Worm (Caenorhabditis elegans) whole organism, late embryonic: ENCODE measurements around the gene srxa-6.
A peak's percentile ranks its signal among the peaks of the same experiment; 100 is the strongest.

Experiments used
- C08G9.2 ChIP-seq: sonication (generic microtip); optimal IDR thresholded peaks from 2 replicates; lab custom pipeline; 2016; ENCODE audit warnings: mild to moderate bottlenecking, missing genetic modification characterization, moderate library complexity, missing compliant biosample characterization
- K09A11.1 ChIP-seq: sonication (generic microtip); optimal IDR thresholded peaks from 2 replicates; lab custom pipeline; 2017; ENCODE audit warnings: antibody characterized with exemption, mild to moderate bottlenecking, missing genetic modification characterization, missing compliant biosample characterization; ENCODE audit not compliant: insufficient read depth
- Y22D7AL.16 ChIP-seq: sonication (generic microtip); optimal IDR thresholded peaks from 2 replicates; lab custom pipeline; 2016; ENCODE audit warnings: missing genetic modification characterization, missing compliant biosample characterization
- ahr-1 ChIP-seq: sonication (generic microtip); optimal IDR thresholded peaks from 2 replicates; lab custom pipeline; 2016; ENCODE audit warnings: missing genetic modification characterization, missing compliant biosample characterization
- ama-1 ChIP-seq: fragments of 150-350 bp; optimal IDR thresholded peaks from 2 replicates; lab custom pipeline; 2014
- ceh-14 ChIP-seq: sonication (generic microtip); optimal IDR thresholded peaks from 2 replicates; lab custom pipeline; 2016; ENCODE audit warnings: missing genotype, missing genetic modification characterization, missing compliant biosample characterization
- ceh-18 ChIP-seq: sonication (generic microtip); optimal IDR thresholded peaks from 2 replicates; lab custom pipeline; 2016; ENCODE audit warnings: missing genetic modification characterization, missing compliant biosample characterization
- ceh-19 ChIP-seq: fragments of 200-800 bp; sonication (Bioruptor generic); optimal IDR thresholded peaks from 2 replicates; lab custom pipeline; 2018; ENCODE audit warnings: mild to moderate bottlenecking, missing genetic modification characterization, missing compliant biosample characterization
- ceh-2 ChIP-seq: sonication (generic microtip); optimal IDR thresholded peaks from 2 replicates; lab custom pipeline; 2016; ENCODE audit warnings: missing genotype, missing genetic modification characterization, missing compliant biosample characterization
- ceh-30 ChIP-seq: fragments of 150-350 bp; optimal IDR thresholded peaks from 2 replicates; lab custom pipeline; 2014; ENCODE audit warnings: missing biosample characterization, missing genetic modification characterization
- ceh-31 ChIP-seq: sonication (generic microtip); optimal IDR thresholded peaks from 2 replicates; lab custom pipeline; 2016; ENCODE audit warnings: missing genetic modification characterization, missing compliant biosample characterization
- ceh-34 ChIP-seq: sonication (generic microtip); optimal IDR thresholded peaks from 2 replicates; lab custom pipeline; 2016; ENCODE audit warnings: mild to moderate bottlenecking, missing genetic modification characterization, missing compliant biosample characterization
- ceh-45 ChIP-seq: fragments of 200-800 bp; sonication (Bioruptor generic); IDR thresholded peaks from 2 replicates; pipeline ENCODE4 v1.3.6; 2022; ENCODE audit warnings: missing genetic modification reagents, missing genetic modification characterization, missing compliant biosample characterization
- ceh-48 ChIP-seq: sonication (generic microtip); optimal IDR thresholded peaks from 2 replicates; lab custom pipeline; 2016; ENCODE audit warnings: missing genetic modification characterization, inconsistent platforms, missing compliant biosample characterization
- ceh-6 ChIP-seq: fragments of 200-800 bp; sonication (Bioruptor generic); optimal IDR thresholded peaks from 2 replicates; lab custom pipeline; 2018; ENCODE audit warnings: mild to moderate bottlenecking, missing genetic modification characterization, missing compliant biosample characterization
- ceh-9 ChIP-seq: sonication (generic microtip); optimal IDR thresholded peaks from 2 replicates; lab custom pipeline; 2016; ENCODE audit warnings: mild to moderate bottlenecking, missing genetic modification characterization, inconsistent platforms, missing compliant biosample characterization
- dmd-4 ChIP-seq: sonication (generic microtip); optimal IDR thresholded peaks from 2 replicates; lab custom pipeline; 2016; ENCODE audit warnings: borderline replicate concordance, missing genetic modification characterization, missing compliant biosample characterization
- elt-4 ChIP-seq: sonication (generic microtip); optimal IDR thresholded peaks from 2 replicates; lab custom pipeline; 2016; ENCODE audit warnings: missing genetic modification characterization, missing compliant biosample characterization
- eyg-1 ChIP-seq: sonication (generic microtip); optimal IDR thresholded peaks from 2 replicates; lab custom pipeline; 2016; ENCODE audit warnings: missing genotype, missing genetic modification characterization, missing compliant biosample characterization
- fkh-6 ChIP-seq: sonication (generic microtip); optimal IDR thresholded peaks from 2 replicates; lab custom pipeline; 2016; ENCODE audit warnings: missing genetic modification characterization, missing compliant biosample characterization
- gmeb-2 ChIP-seq: sonication (generic microtip); optimal IDR thresholded peaks from 2 replicates; lab custom pipeline; 2016; ENCODE audit warnings: missing genetic modification characterization, inconsistent platforms, missing compliant biosample characterization
- hlh-15 ChIP-seq: sonication (generic microtip); optimal IDR thresholded peaks from 2 replicates; lab custom pipeline; 2016; ENCODE audit warnings: missing genetic modification characterization, missing compliant biosample characterization
- hlh-30 ChIP-seq: sonication (generic microtip); optimal IDR thresholded peaks from 2 replicates; lab custom pipeline; 2017; ENCODE audit warnings: antibody characterized with exemption, missing genetic modification characterization, missing compliant biosample characterization; ENCODE audit not compliant: insufficient read depth
- hlh-8 ChIP-seq: sonication (generic microtip); optimal IDR thresholded peaks from 2 replicates; lab custom pipeline; 2016; ENCODE audit warnings: missing genotype, missing genetic modification characterization, missing compliant biosample characterization
- lin-11 ChIP-seq: fragments of 200-800 bp; sonication (Bioruptor generic); optimal IDR thresholded peaks from 2 replicates; lab custom pipeline; 2018; ENCODE audit warnings: mild to moderate bottlenecking, missing genetic modification characterization, missing compliant biosample characterization
- npax-4 ChIP-seq: sonication (generic microtip); optimal IDR thresholded peaks from 2 replicates; lab custom pipeline; 2016; ENCODE audit warnings: missing genetic modification characterization, missing compliant biosample characterization
- odd-2 ChIP-seq: sonication (generic microtip); optimal IDR thresholded peaks from 2 replicates; lab custom pipeline; 2017; ENCODE audit warnings: antibody characterized with exemption, mild to moderate bottlenecking, missing genetic modification characterization, missing compliant biosample characterization
- pax-1 ChIP-seq: fragments of 150-350 bp; optimal IDR thresholded peaks from 2 replicates; lab custom pipeline; 2014; ENCODE audit warnings: missing biosample characterization, missing genetic modification characterization
- pha-2 ChIP-seq: sonication (generic microtip); optimal IDR thresholded peaks from 2 replicates; lab custom pipeline; 2017; ENCODE audit warnings: mild to moderate bottlenecking, missing genetic modification characterization, missing compliant biosample characterization
- pha-4 ChIP-seq: fragments of 150-350 bp; optimal IDR thresholded peaks from 2 replicates; lab custom pipeline; 2018; ENCODE audit warnings: missing biosample characterization, missing genetic modification reagents, missing genetic modification characterization
- pros-1 ChIP-seq: fragments of 150-350 bp; optimal IDR thresholded peaks from 2 replicates; lab custom pipeline; 2014; ENCODE audit warnings: missing biosample characterization, missing genetic modification reagents, missing genetic modification characterization
- rnt-1 ChIP-seq: sonication (generic microtip); optimal IDR thresholded peaks from 2 replicates; lab custom pipeline; 2016; ENCODE audit warnings: missing genetic modification characterization, missing compliant biosample characterization
- sdc-2 ChIP-seq: sonication (generic microtip); optimal IDR thresholded peaks from 2 replicates; lab custom pipeline; 2016; ENCODE audit warnings: missing genotype, missing genetic modification characterization, missing compliant biosample characterization
- sox-2 ChIP-seq: fragments of 200-800 bp; sonication (Bioruptor generic); IDR thresholded peaks from 2 replicates; pipeline ENCODE4 v1.3.6; 2022; ENCODE audit warnings: missing genetic modification reagents, missing genetic modification characterization, missing compliant biosample characterization
- sox-4 ChIP-seq: sonication (generic microtip); optimal IDR thresholded peaks from 2 replicates; lab custom pipeline; 2017; ENCODE audit warnings: mild to moderate bottlenecking, missing genetic modification characterization, inconsistent platforms, missing compliant biosample characterization
- tbx-2 ChIP-seq: sonication (generic microtip); optimal IDR thresholded peaks from 2 replicates; lab custom pipeline; 2016; ENCODE audit warnings: missing genetic modification characterization, missing compliant biosample characterization
- tbx-7 ChIP-seq: sonication (generic microtip); optimal IDR thresholded peaks from 2 replicates; lab custom pipeline; 2016; ENCODE audit warnings: missing genotype, missing genetic modification characterization, missing compliant biosample characterization
- unc-3 ChIP-seq, 2 experiments: fragments of 200-800 bp in 1 of 2; sonication (Bioruptor generic) in 1 of 2; sonication (generic microtip) in 1 of 2; conservative IDR thresholded peaks in 1 of 2; optimal IDR thresholded peaks in 1 of 2; 2 replicates each; pipeline versions ENCODE4 v1.3.6 to Lab custom; 2016 to 2022; ENCODE audit warnings: missing compliant biosample characterization in 2 of 2, missing genetic modification characterization in 2 of 2, missing genetic modification reagents in 1 of 2
- unc-86 ChIP-seq: sonication (generic microtip); optimal IDR thresholded peaks from 2 replicates; lab custom pipeline; 2016; ENCODE audit warnings: missing genetic modification characterization, missing compliant biosample characterization
- zip-5 ChIP-seq: sonication (generic microtip); optimal IDR thresholded peaks from 2 replicates; lab custom pipeline; 2016; ENCODE audit warnings: missing genetic modification characterization, missing compliant biosample characterization
- ztf-16 ChIP-seq: sonication (generic microtip); optimal IDR thresholded peaks from 2 replicates; lab custom pipeline; 2017; ENCODE audit warnings: missing genetic modification characterization, missing compliant biosample characterization

srxa-6 gene

ce11 chrV:20778257-20778697 is 43.5 kb downstream of the srxa-6 start (continued):
- TF ChIP-seq ztf-16 (tag; lab: Kevin White, UChicago) (no peak), ceh-2 (tag; lab: Kevin White, UChicago) (no peak), unc-3 (GFP tag; conservative IDR thresholded peaks at IDR 0.05; lab: Robert Waterston, UW) (0 out of 2 replicates have a peak, but pooled peaks have one; percentile 13), unc-3 (tag; optimal IDR thresholded peaks at IDR 0.05; lab: Kevin White, UChicago) (no peak), ceh-45 (GFP tag; lab: Robert Waterston, UW) (no peak), ceh-14 (tag; lab: Kevin White, UChicago) (peak; percentile 61), tbx-2 (tag; lab: Kevin White, UChicago) (peak; percentile 80), dmd-4 (tag; lab: Kevin White, UChicago) (no peak), ceh-34 (tag; lab: Kevin White, UChicago) (peak; percentile 73), zip-5 (tag; lab: Kevin White, UChicago) (no peak), sdc-2 (peak; percentile 65), ceh-18 (peak; percentile 95), npax-4 (no peak), pha-2 (tag; lab: Kevin White, UChicago) (peak; percentile 27), ceh-31 (tag; lab: Kevin White, UChicago) (peak; percentile 94), ceh-30 (tag; lab: Kevin White, UChicago) (no peak), ceh-19 (GFP tag; lab: Kevin White, UChicago) (no peak), ama-1 (lab: Kevin White, UChicago) (no peak), K09A11.1 (tag; lab: Kevin White, UChicago) (peak; percentile 40), fkh-6 (no peak), elt-4 (tag; lab: Kevin White, UChicago) (no peak), ceh-6 (no peak), rnt-1 (tag; lab: Kevin White, UChicago) (peak; percentile 83), tbx-7 (tag; lab: Kevin White, UChicago) (peak; percentile 21), pha-4 (tag; lab: Kevin White, UChicago) (peak; percentile 100), sox-4 (tag; lab: Kevin White, UChicago) (no peak), hlh-8 (tag; lab: Kevin White, UChicago) (peak; percentile 78), gmeb-2 (tag; lab: Kevin White, UChicago) (peak; percentile 11), lin-11 (tag; lab: Kevin White, UChicago) (no peak), unc-86 (tag; lab: Kevin White, UChicago) (no peak), ceh-48 (tag; lab: Kevin White, UChicago) (no peak), ahr-1 (tag; lab: Kevin White, UChicago) (no peak), sox-2 (no peak), C08G9.2 (no peak)
- TF ChIP-seq, all 69 proteins: peak for 31

ce11 chrV:20778886-20779285 is 44.1 kb downstream of the srxa-6 start:
- TF ChIP-seq hlh-30 (no peak), lin-11 (tag; lab: Kevin White, UChicago) (no peak), eyg-1 (tag; lab: Kevin White, UChicago) (no peak), ceh-9 (tag; lab: Kevin White, UChicago) (no peak), pax-1 (tag; lab: Kevin White, UChicago) (no peak), ceh-14 (tag; lab: Kevin White, UChicago) (no peak), fkh-6 (no peak), ceh-30 (tag; lab: Kevin White, UChicago) (no peak), sdc-2 (no peak), pros-1 (tag; lab: Kevin White, UChicago) (no peak), Y22D7AL.16 (tag; lab: Kevin White, UChicago) (no peak), hlh-15 (tag; lab: Kevin White, UChicago) (no peak), odd-2 (tag; lab: Kevin White, UChicago) (no peak), ceh-19 (GFP tag; lab: Kevin White, UChicago) (no peak)
- TF ChIP-seq, all 69 proteins: peak for 0
